Worm (Caenorhabditis elegans): ENCODE measurements around the gene col-187.

- TF ChIP-seq pqm-1 (tag; optimal IDR thresholded peaks at IDR 0.05) (no peak), efl-1 (optimal IDR thresholded peaks at IDR 0.05) (no peak), efl-1 (GFP tag; optimal IDR thresholded peaks at IDR 0.05 in 1 of 2) (no peak), skn-1 (tag; optimal IDR thresholded peaks at IDR 0.05) (no peak), jun-1 (tag; optimal IDR thresholded peaks at IDR 0.05) (no peak), ztf-11 (tag; optimal IDR thresholded peaks at IDR 0.05) (no peak), ztf-4 (tag; optimal IDR thresholded peaks at IDR 0.05) (no peak), aly-2 (tag; optimal IDR thresholded peaks at IDR 0.05) (no peak), lsy-2 (tag; optimal IDR thresholded peaks at IDR 0.05) (no peak), unc-62 (GFP tag; optimal IDR thresholded peaks at IDR 0.05) (no peak), blmp-1 (tag; optimal IDR thresholded peaks at IDR 0.05) (no peak)
These were observed 44.9 kb downstream of the col-187 start for ce11 chrX:16117618-16118017.

Data from whole organism, L1 larva.